Worm (Caenorhabditis elegans) whole organism, young adult: Measurements from ENCODE around the gene Y75B8A.7.

Source experiments
- ama-1 ChIP-seq, 3 experiments: fragments of 150-350 bp in 1 of 3; sonication (generic microtip) in 2 of 3; optimal IDR thresholded peaks; 2 replicates each; lab custom pipeline; 2014 to 2018; ENCODE audit warnings: missing biosample characterization in 2 of 3, missing genetic modification characterization in 2 of 3, missing genetic modification reagents in 2 of 3
- aptf-3 ChIP-seq: fragments of 200-800 bp; sonication (Bioruptor generic); IDR thresholded peaks from 2 replicates; pipeline ENCODE4 v1.3.6; 2022; ENCODE audit warnings: missing genetic modification characterization, missing compliant biosample characterization
- ceh-58 ChIP-seq: fragments of 200-800 bp; sonication (Bioruptor generic); IDR thresholded peaks from 2 replicates; pipeline ENCODE4 v1.3.6; 2022; ENCODE audit warnings: missing genetic modification characterization, missing compliant biosample characterization
- efl-1 ChIP-seq: fragments of 150-350 bp; optimal IDR thresholded peaks from 2 replicates; lab custom pipeline; 2014; ENCODE audit warnings: missing biosample characterization, missing genetic modification reagents, missing genetic modification characterization
- him-1 ChIP-seq: sonication (generic microtip); optimal IDR thresholded peaks from 2 replicates; lab custom pipeline; 2016; ENCODE audit warnings: missing genotype, missing genetic modification reagents, missing genetic modification characterization, missing compliant biosample characterization
- let-607 ChIP-seq, 2 experiments: fragments of 200-800 bp in 1 of 2; sonication (Bioruptor generic) in 1 of 2; sonication (generic microtip) in 1 of 2; optimal IDR thresholded peaks; 2 replicates each; lab custom pipeline; 2016 to 2018; ENCODE audit warnings: mild to moderate bottlenecking in 2 of 2, missing compliant biosample characterization in 2 of 2, missing genetic modification characterization in 2 of 2, moderate library complexity in 2 of 2, missing genotype in 1 of 2
- lin-40 ChIP-seq: sonication (generic microtip); optimal IDR thresholded peaks from 2 replicates; lab custom pipeline; 2016; ENCODE audit warnings: missing genetic modification characterization, mild to moderate bottlenecking, missing compliant biosample characterization, missing genotype, missing genetic modification reagents
- madf-10 ChIP-seq: sonication (generic microtip); optimal IDR thresholded peaks from 2 replicates; lab custom pipeline; 2016; ENCODE audit warnings: mild to moderate bottlenecking, missing genetic modification characterization, missing compliant biosample characterization
- unc-62 ChIP-seq: fragments of 150-350 bp; optimal IDR thresholded peaks from 2 replicates; lab custom pipeline; 2014; ENCODE audit warnings: missing biosample characterization, missing genetic modification reagents, missing genetic modification characterization
- ztf-18 ChIP-seq: sonication (generic microtip); optimal IDR thresholded peaks from 2 replicates; lab custom pipeline; 2016; ENCODE audit warnings: missing genotype, mild to moderate bottlenecking, missing genetic modification characterization, missing compliant biosample characterization
- ztf-22 ChIP-seq: fragments of 200-800 bp; sonication (Bioruptor generic); optimal IDR thresholded peaks from 2 replicates; lab custom pipeline; 2018; ENCODE audit warnings: mild to moderate bottlenecking, missing genetic modification characterization, moderate library complexity, missing compliant biosample characterization

DNA sequence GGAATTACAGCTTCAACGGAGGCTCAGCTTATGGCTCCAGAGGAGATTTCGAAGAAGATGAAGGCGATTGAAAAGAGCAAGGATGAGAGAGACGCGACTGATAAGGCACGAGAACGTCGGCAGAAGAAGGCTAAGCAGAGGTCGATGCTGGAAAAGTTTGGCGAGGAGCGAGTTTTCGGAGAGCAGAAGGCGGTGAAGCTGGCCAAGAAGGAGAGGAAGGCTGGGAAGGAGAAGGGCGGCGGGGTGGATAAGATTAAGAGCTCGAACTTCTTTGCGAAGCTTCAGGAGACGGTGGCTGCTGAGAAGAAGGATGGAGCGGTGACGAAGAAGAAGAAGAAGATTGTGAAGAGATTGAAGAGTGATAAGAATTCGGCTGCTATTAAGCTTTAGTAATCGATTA is 6.5 kb downstream of the Y75B8A.7 start:
- TF ChIP-seq ceh-58 (GFP tag; lab: Robert Waterston, UW) = no peak
- TF ChIP-seq ztf-22 (GFP tag; lab: Kevin White, UChicago) = no peak
- no peak for TF ChIP-seq madf-10
- TF ChIP-seq ztf-18 (tag; lab: Kevin White, UChicago) = no peak
- no peak for TF ChIP-seq ama-1 (optimal IDR thresholded peaks at IDR 0.05; lab: Kevin White, UChicago)
- no peak for TF ChIP-seq ama-1 (GFP tag; optimal IDR thresholded peaks at IDR 0.05; lab: Kevin White, UChicago)
- TF ChIP-seq aptf-3 = no peak
- TF ChIP-seq him-1 (tag; lab: Kevin White, UChicago) = no peak
- no peak for TF ChIP-seq lin-40 (tag; lab: Kevin White, UChicago)
- no peak for TF ChIP-seq efl-1
- no peak for TF ChIP-seq let-607 (tag; optimal IDR thresholded peaks at IDR 0.05; lab: Kevin White, UChicago)
- no peak for TF ChIP-seq unc-62 (GFP tag; lab: Kevin White, UChicago)
